Fruit fly (Drosophila melanogaster): ENCODE results near the gene CG14422.

Gene CG14422

DNA sequence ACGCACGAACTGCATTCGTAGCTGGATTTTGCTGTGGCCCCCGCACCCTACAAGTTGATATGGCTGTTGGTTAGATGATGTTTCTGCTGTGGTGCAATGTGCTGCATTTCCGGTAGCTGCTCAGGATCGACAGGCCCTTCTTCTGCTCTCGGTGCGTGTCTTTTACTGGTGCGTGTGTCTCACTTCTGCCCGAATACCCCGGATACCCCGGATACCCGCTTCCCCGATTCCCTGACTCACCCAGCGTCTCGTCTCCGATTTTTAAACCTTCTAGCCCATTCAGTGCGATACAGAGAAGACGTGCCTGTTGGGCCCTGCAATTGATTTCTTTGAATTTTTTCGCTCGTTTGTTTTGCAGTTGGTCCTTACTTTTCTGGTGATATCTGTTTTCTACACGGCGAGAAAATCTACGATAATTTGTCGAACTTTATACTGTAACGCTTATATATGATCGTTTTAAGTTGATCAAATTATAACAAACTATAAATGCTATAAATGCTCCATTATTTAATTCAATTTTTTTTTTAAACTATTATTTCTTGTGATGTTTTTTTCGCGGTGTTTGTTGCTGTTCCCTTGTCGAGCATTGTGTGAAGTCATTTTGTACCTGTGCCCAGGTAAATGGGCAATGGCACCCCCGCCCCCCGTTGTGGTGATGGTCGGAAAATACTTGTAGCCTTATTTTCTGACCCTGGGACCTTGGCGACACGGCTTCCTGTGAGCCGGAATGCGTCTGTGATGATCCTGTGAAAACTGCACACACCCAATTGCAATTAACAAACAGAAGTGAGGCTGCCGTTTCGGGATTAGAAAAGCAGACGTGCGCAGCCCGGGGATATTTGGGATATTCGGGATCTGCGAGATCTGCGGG lies 42.0 kb downstream of the CG14422 start (continued):
- TF ChIP-seq CG32772 (GFP tag; IDR thresholded peaks at IDR 0.05): no peak
- no peak for TF ChIP-seq Ets97D (GFP tag; optimal IDR thresholded peaks at IDR 0.05)
- peak; percentile 86 for TF ChIP-seq ac (GFP tag; optimal IDR thresholded peaks at IDR 0.05)
- no peak for TF ChIP-seq scrt (GFP tag; optimal IDR thresholded peaks at IDR 0.05)
- no peak for TF ChIP-seq oc (tag; optimal IDR thresholded peaks at IDR 0.05)
- no peak for TF ChIP-seq eyg (GFP tag; optimal IDR thresholded peaks at IDR 0.05)
- peak; percentile 49 for TF ChIP-seq croc (GFP tag; conservative IDR thresholded peaks at IDR 0.05)
- no peak for TF ChIP-seq D19B (GFP tag; optimal IDR thresholded peaks at IDR 0.05)
- no peak for TF ChIP-seq Drgx (GFP tag; IDR thresholded peaks at IDR 0.05)
- TF ChIP-seq CG1024 (GFP tag; IDR thresholded peaks at IDR 0.05): no peak
- no peak for TF ChIP-seq CG1529 (GFP tag; optimal IDR thresholded peaks at IDR 0.05)
- no peak for TF ChIP-seq her (GFP tag; optimal IDR thresholded peaks at IDR 0.05)
- TF ChIP-seq CG7556 (GFP tag; optimal IDR thresholded peaks at IDR 0.05): peak; percentile 49
- TF ChIP-seq ewg (GFP tag; optimal IDR thresholded peaks at IDR 0.05): no peak
- TF ChIP-seq CG12391 (tag; optimal IDR thresholded peaks at IDR 0.05): peak; percentile 61
- no peak for TF ChIP-seq luna (GFP tag; optimal IDR thresholded peaks at IDR 0.05)
- TF ChIP-seq br (optimal IDR thresholded peaks at IDR 0.05): no peak
- no peak for TF ChIP-seq Sry-β (GFP tag; optimal IDR thresholded peaks at IDR 0.05)
- no peak for TF ChIP-seq CG9215 (GFP tag; IDR thresholded peaks at IDR 0.05)
- TF ChIP-seq ham (GFP tag; IDR thresholded peaks at IDR 0.05): no peak
- TF ChIP-seq Gug (GFP tag; IDR thresholded peaks at IDR 0.05): no peak
- TF ChIP-seq CG15011 (GFP tag; optimal IDR thresholded peaks at IDR 0.05): no peak
- no peak for TF ChIP-seq jing (GFP tag; optimal IDR thresholded peaks at IDR 0.05)
- no peak for TF ChIP-seq Deaf1 (tag; optimal IDR thresholded peaks at IDR 0.05)
- TF ChIP-seq CG17802 (tag; optimal IDR thresholded peaks at IDR 0.05): no peak
- TF ChIP-seq mam (GFP tag; optimal IDR thresholded peaks at IDR 0.05): no peak
- no peak for TF ChIP-seq dmrt99B (tag; optimal IDR thresholded peaks at IDR 0.05)
- no peak for TF ChIP-seq NC2α (GFP tag; optimal IDR thresholded peaks at IDR 0.05)
- TF ChIP-seq Poxn (GFP tag; IDR thresholded peaks at IDR 0.05): no peak
- TF ChIP-seq CG15696 (tag; optimal IDR thresholded peaks at IDR 0.05): peak; percentile 97
- no peak for TF ChIP-seq Max (GFP tag; optimal IDR thresholded peaks at IDR 0.05)
- no peak for TF ChIP-seq CG4282 (GFP tag; optimal IDR thresholded peaks at IDR 0.05)
- no peak for TF ChIP-seq bowl (GFP tag; IDR thresholded peaks at IDR 0.05)
- TF ChIP-seq fru (optimal IDR thresholded peaks at IDR 0.05): no peak
- no peak for TF ChIP-seq Meics (GFP tag; optimal IDR thresholded peaks at IDR 0.05)
- TF ChIP-seq bbx (GFP tag; IDR thresholded peaks at IDR 0.05; ENCODE audit: partially characterized antibody): no peak
- TF ChIP-seq CG1792 (GFP tag; optimal IDR thresholded peaks at IDR 0.05): no peak
- peak; percentile 70 for TF ChIP-seq CG17361 (GFP tag; IDR thresholded peaks at IDR 0.05)
- TF ChIP-seq CG10321 (GFP tag; IDR thresholded peaks at IDR 0.05): no peak
- no peak for TF ChIP-seq tx (GFP tag; optimal IDR thresholded peaks at IDR 0.05)
- no peak for TF ChIP-seq dimm (GFP tag; IDR thresholded peaks at IDR 0.05)
- peak; percentile 50 for TF ChIP-seq CG7745 (tag; optimal IDR thresholded peaks at IDR 0.05)
- no peak for TF ChIP-seq yki (optimal IDR thresholded peaks at IDR 0.05)
- TF ChIP-seq CG2116 (GFP tag; optimal IDR thresholded peaks at IDR 0.05): peak; percentile 19
- TF ChIP-seq peb (GFP tag; IDR thresholded peaks at IDR 0.05): no peak
- TF ChIP-seq CG7271 (tag; optimal IDR thresholded peaks at IDR 0.05): peak; percentile 97
- no peak for TF ChIP-seq Fer1 (GFP tag; optimal IDR thresholded peaks at IDR 0.05)
- TF ChIP-seq mld (GFP tag; IDR thresholded peaks at IDR 0.05; ENCODE audit: partially characterized antibody): no peak
- peak; percentile 48 for TF ChIP-seq corto (GFP tag; optimal IDR thresholded peaks at IDR 0.05)
- TF ChIP-seq maf-S (GFP tag; optimal IDR thresholded peaks at IDR 0.05): no peak
- TF ChIP-seq pan (optimal IDR thresholded peaks at IDR 0.05): no peak
- no peak for TF ChIP-seq pan (GFP tag; optimal IDR thresholded peaks at IDR 0.05 in 1 of 2, IDR thresholded peaks at IDR 0.05 in 1 of 2)

Measured in whole organism, embryonic.